Fruit fly (Drosophila melanogaster) ovary, adult (tissue): Measurements from ENCODE around the gene Hasp.

Experiments used
- CG17801 ChIP-seq: fragments of 200-800 bp; optimal IDR thresholded peaks from 2 replicates; lab custom pipeline; 2019; ENCODE audit warnings: missing biosample characterization, mild to moderate bottlenecking, missing genetic modification characterization, moderate library complexity; ENCODE audit not compliant: partially characterized antibody

Gene Hasp

dm6 chr2L:19530092-19530491 lies 13.1 kb upstream of the Hasp start, which contains the start of gene CG10165:
Gene CG10165, minus strand, starts transcription at chr2L:19530305.
- TF ChIP-seq CG17801, result peak; percentile 20

- TF ChIP-seq CG17801, result peak; percentile 99
Observed at dm6 chr2L:19528308-19528707, 11.3 kb upstream of the Hasp start.

dm6 chr2L:19526844-19527243 lies 9.8 kb upstream of the Hasp start:
- TF ChIP-seq CG17801, result no peak

- peak; percentile 57 for TF ChIP-seq CG17801
Observed at dm6 chr2L:19526316-19526715, 9.3 kb upstream of the Hasp start, which contains the start of the genes Dpm1 and CG10137. Gene Dpm1, minus strand, starts transcription at chr2L:19526368. Gene CG10137, plus strand, starts transcription at chr2L:19526686.

dm6 chr2L:19519611-19520010 lies 2.6 kb upstream of the Hasp start:
- TF ChIP-seq CG17801, result no peak

- TF ChIP-seq CG17801, result no peak
Observed at dm6 chr2L:19518636-19519086, 1.7 kb upstream of the Hasp start, which contains the start of gene CG10132. Gene CG10132, plus strand, starts transcription at chr2L:19518824.

dm6 chr2L:19516062-19516461 lies 942 bp downstream of the Hasp start:
- TF ChIP-seq CG17801, result no peak

dm6 chr2L:19512184-19512583 lies 4.8 kb downstream of the Hasp start:
- TF ChIP-seq CG17801, result no peak

dm6 chr2L:19508361-19508918 lies 8.6 kb downstream of the Hasp start, which contains the start of gene cyst:
Gene cyst, minus strand, starts transcription at chr2L:19508764.
- no peak for TF ChIP-seq CG17801

dm6 chr2L:19506323-19506722 lies 10.7 kb downstream of the Hasp start:
- TF ChIP-seq CG17801, result no peak

dm6 chr2L:19497983-19498382 lies 19.0 kb downstream of the Hasp start, which contains the start of gene Top3alpha:
Gene Top3alpha, plus strand, starts transcription at chr2L:19498168.
- peak; percentile 40 for TF ChIP-seq CG17801

dm6 chr2L:19492934-19493686 lies 23.9 kb downstream of the Hasp start, which contains the start of the genes swm and Ctu2:
Gene swm, plus strand, starts transcription at chr2L:19493251.
Gene Ctu2, minus strand, starts transcription at chr2L:19493253.
- TF ChIP-seq CG17801, result peak; percentile 76

dm6 chr2L:19489997-19490461 lies 27.0 kb downstream of the Hasp start, which contains the start of the genes CG10194 and CG18094:
Gene CG10194, minus strand, starts transcription at chr2L:19490104.
Gene CG18094, plus strand, starts transcription at chr2L:19490262.
- peak; percentile 85 for TF ChIP-seq CG17801

dm6 chr2L:19487190-19487589 lies 29.8 kb downstream of the Hasp start, which contains the start of gene CG13083:
Gene CG13083, plus strand, starts transcription at chr2L:19487490.
- no peak for TF ChIP-seq CG17801

dm6 chr2L:19484539-19484938 lies 32.5 kb downstream of the Hasp start, which contains the start of the genes CG10195 and CG13084:
Gene CG10195, minus strand, starts transcription at chr2L:19484705.
Gene CG13084, plus strand, starts transcription at chr2L:19484930.
- TF ChIP-seq CG17801, result no peak

- TF ChIP-seq CG17801, result no peak
Observed at dm6 chr2L:19480406-19481334, 36.3 kb downstream of the Hasp start.
